Worm (Caenorhabditis elegans) whole organism, L4 larva: ENCODE results near the gene C17B7.4.

Source experiments
- D1046.2 ChIP-seq: fragments of 200-800 bp; sonication (Bioruptor generic); IDR thresholded peaks from 2 replicates; pipeline ENCODE4 v1.3.6; 2022; ENCODE audit warnings: missing genetic modification characterization, missing compliant biosample characterization
- F44E2.7 ChIP-seq: fragments of 200-800 bp; sonication (Bioruptor generic); IDR thresholded peaks from 2 replicates; pipeline ENCODE4 v2.1.2; 2022; ENCODE audit warnings: missing genetic modification characterization, missing compliant biosample characterization
- F49E8.2 ChIP-seq: sonication (generic microtip); optimal IDR thresholded peaks from 2 replicates; lab custom pipeline; 2016; ENCODE audit warnings: missing compliant biosample characterization, mild to moderate bottlenecking, missing genetic modification characterization, borderline replicate concordance
- T26A8.4 ChIP-seq: fragments of 200-800 bp; sonication (Bioruptor generic); IDR thresholded peaks from 2 replicates; pipeline ENCODE4 v1.3.6; 2022; ENCODE audit warnings: missing genetic modification characterization, missing compliant biosample characterization
- Y105C5A.15 ChIP-seq: fragments of 200-800 bp; sonication (Bioruptor generic); IDR thresholded peaks from 2 replicates; pipeline ENCODE4 v1.3.6; 2022; ENCODE audit warnings: missing genetic modification characterization, missing compliant biosample characterization
- aha-1 ChIP-seq: fragments of 150-350 bp; peaks from one replicate; lab custom pipeline; 2014; ENCODE audit warnings: missing biosample characterization, missing genetic modification characterization
- ama-1 ChIP-seq: fragments of 150-350 bp; optimal IDR thresholded peaks from 2 replicates; lab custom pipeline; 2014; ENCODE audit warnings: inconsistent platforms, mixed read lengths
- arid-1 ChIP-seq: fragments of 200-800 bp; sonication (Bioruptor generic); conservative IDR thresholded peaks from 2 replicates; pipeline ENCODE4 v1.3.6; 2022; ENCODE audit warnings: missing genetic modification reagents, missing genetic modification characterization, missing compliant biosample characterization
- attf-4 ChIP-seq: sonication (generic microtip); optimal IDR thresholded peaks from 3 replicates; lab custom pipeline; 2017; ENCODE audit warnings: missing biosample characterization, missing genetic modification characterization
- ceh-20 ChIP-seq: fragments of 200-800 bp; sonication (Bioruptor generic); IDR thresholded peaks from 2 replicates; pipeline ENCODE4 v1.3.6; 2022; ENCODE audit warnings: missing genetic modification reagents, missing genetic modification characterization, missing compliant biosample characterization
- ceh-44 ChIP-seq: fragments of 200-800 bp; sonication (Bioruptor generic); IDR thresholded peaks from 2 replicates; pipeline ENCODE4 v1.3.6; 2022; ENCODE audit warnings: missing genetic modification reagents, missing genetic modification characterization, missing compliant biosample characterization
- ceh-62 ChIP-seq: sonication (generic microtip); optimal IDR thresholded peaks from 2 replicates; lab custom pipeline; 2017; ENCODE audit warnings: missing biosample characterization, missing genetic modification characterization
- daf-16 ChIP-seq, 3 experiments: sonication (generic microtip); optimal IDR thresholded peaks; 2 replicates each; lab custom pipeline; 2016 to 2017; ENCODE audit warnings: missing genetic modification characterization in 3 of 3, missing genetic modification reagents in 3 of 3, mild to moderate bottlenecking in 2 of 3, missing compliant biosample characterization in 2 of 3, missing biosample characterization in 1 of 3, moderate library complexity in 1 of 3
- daf-8 ChIP-seq: fragments of 200-800 bp; sonication (Bioruptor generic); IDR thresholded peaks from 2 replicates; pipeline ENCODE4 v1.3.6; 2022; ENCODE audit warnings: missing genetic modification characterization, missing compliant biosample characterization
- dmd-6 ChIP-seq: fragments of 200-800 bp; sonication (Bioruptor generic); IDR thresholded peaks from 2 replicates; pipeline ENCODE4 v1.3.6; 2022; ENCODE audit warnings: missing genetic modification reagents, missing genetic modification characterization, missing compliant biosample characterization
- dmd-8 ChIP-seq: fragments of 200-800 bp; sonication (Bioruptor generic); IDR thresholded peaks from 2 replicates; pipeline ENCODE4 v1.3.6; 2022; ENCODE audit warnings: missing genetic modification characterization, missing compliant biosample characterization
- dmd-9 ChIP-seq: fragments of 200-800 bp; sonication (Bioruptor generic); IDR thresholded peaks from 2 replicates; pipeline ENCODE4 v1.3.6; 2022; ENCODE audit warnings: missing genetic modification reagents, missing genetic modification characterization, missing compliant biosample characterization
- dve-1 ChIP-seq: sonication (generic microtip); optimal IDR thresholded peaks from 2 replicates; lab custom pipeline; 2017; ENCODE audit warnings: antibody characterized with exemption, mild to moderate bottlenecking, missing genetic modification characterization, missing compliant biosample characterization; ENCODE audit not compliant: insufficient read depth
- egl-27 ChIP-seq: sonication (generic microtip); optimal IDR thresholded peaks from 3 replicates; lab custom pipeline; 2017; ENCODE audit warnings: missing biosample characterization, missing genetic modification reagents, missing genetic modification characterization
- fos-1 ChIP-seq: fragments of 150-350 bp; optimal IDR thresholded peaks from 2 replicates; lab custom pipeline; 2014; ENCODE audit warnings: missing biosample characterization, missing genetic modification characterization
- hlh-11 ChIP-seq: fragments of 200-800 bp; sonication (Bioruptor generic); optimal IDR thresholded peaks from 2 replicates; lab custom pipeline; 2018; ENCODE audit warnings: mild to moderate bottlenecking, missing genetic modification characterization, missing compliant biosample characterization
- lin-1 ChIP-seq: fragments of 200-800 bp; sonication (Bioruptor generic); IDR thresholded peaks from 2 replicates; pipeline ENCODE4 v1.3.6; 2022; ENCODE audit warnings: missing genetic modification reagents, missing genetic modification characterization, missing compliant biosample characterization
- lin-13 ChIP-seq: fragments of 150-350 bp; optimal IDR thresholded peaks from 2 replicates; lab custom pipeline; 2014; ENCODE audit warnings: missing biosample characterization, missing genetic modification reagents, missing genetic modification characterization
- lin-15B ChIP-seq: fragments of 150-350 bp; sonication (generic microtip); optimal IDR thresholded peaks from 3 replicates; lab custom pipeline; 2014; ENCODE audit warnings: missing biosample characterization, missing genetic modification characterization
- lin-29 ChIP-seq: fragments of 200-800 bp; sonication (Bioruptor generic); IDR thresholded peaks from 2 replicates; pipeline ENCODE4 v1.3.6; 2022; ENCODE audit warnings: missing genetic modification reagents, missing genetic modification characterization, missing compliant biosample characterization
- lin-39 ChIP-seq: fragments of 150-350 bp; optimal IDR thresholded peaks from 2 replicates; lab custom pipeline; 2014; ENCODE audit warnings: missing biosample characterization, missing genetic modification reagents, missing genetic modification characterization
- lir-3 ChIP-seq: sonication (generic microtip); optimal IDR thresholded peaks from 2 replicates; lab custom pipeline; 2016; ENCODE audit warnings: mild to moderate bottlenecking, missing genetic modification characterization, missing compliant biosample characterization
- madf-9 ChIP-seq: fragments of 200-800 bp; sonication (Bioruptor generic); conservative IDR thresholded peaks from 2 replicates; pipeline ENCODE4 v1.3.6; 2022; ENCODE audit warnings: missing genetic modification reagents, missing genetic modification characterization, missing compliant biosample characterization
- mdl-1 ChIP-seq, 2 experiments: fragments of 150-350 bp in 1 of 2; sonication (generic microtip) in 1 of 2; optimal IDR thresholded peaks; 2 replicates each; lab custom pipeline; 2014 to 2017; ENCODE audit warnings: missing biosample characterization in 2 of 2, missing genetic modification characterization in 2 of 2
- mdt-29 ChIP-seq: fragments of 200-800 bp; sonication (Bioruptor generic); IDR thresholded peaks from 2 replicates; pipeline ENCODE4 v1.3.6; 2022; ENCODE audit warnings: missing genetic modification reagents, missing genetic modification characterization, missing compliant biosample characterization
- mxl-2 ChIP-seq: fragments of 200-800 bp; sonication (Bioruptor generic); conservative IDR thresholded peaks from 2 replicates; pipeline ENCODE4 v1.3.6; 2022; ENCODE audit warnings: missing genetic modification reagents, missing genetic modification characterization, missing compliant biosample characterization
- nhr-111 ChIP-seq: fragments of 200-800 bp; sonication (Bioruptor generic); optimal IDR thresholded peaks from 2 replicates; lab custom pipeline; 2018; ENCODE audit warnings: mild to moderate bottlenecking, missing genetic modification characterization, missing compliant biosample characterization
- nhr-41 ChIP-seq: fragments of 200-800 bp; sonication (Bioruptor generic); IDR thresholded peaks from 2 replicates; pipeline ENCODE4 v1.3.6; 2022; ENCODE audit warnings: missing genetic modification reagents, missing genetic modification characterization, missing compliant biosample characterization
- nhr-42 ChIP-seq: fragments of 200-800 bp; sonication (Bioruptor generic); IDR thresholded peaks from 2 replicates; pipeline ENCODE4 v1.3.6; 2022; ENCODE audit warnings: missing genetic modification characterization, missing compliant biosample characterization
- nhr-6 ChIP-seq: fragments of 150-350 bp; optimal IDR thresholded peaks from 2 replicates; lab custom pipeline; 2014; ENCODE audit warnings: missing biosample characterization, missing genetic modification characterization
- nhr-76 ChIP-seq: fragments of 150-350 bp; optimal IDR thresholded peaks from 2 replicates; lab custom pipeline; 2014; ENCODE audit warnings: missing biosample characterization, missing genetic modification characterization
- pha-4 ChIP-seq, 2 experiments: fragments of 150-350 bp in 1 of 2; fragments of 200-800 bp in 1 of 2; sonication (Bioruptor generic) in 1 of 2; IDR thresholded peaks in 1 of 2; optimal IDR thresholded peaks in 1 of 2; 2 replicates each; pipeline versions ENCODE4 v1.3.6 to Lab custom; 2014 to 2022; ENCODE audit warnings: missing genetic modification characterization in 2 of 2, missing genetic modification reagents in 2 of 2, missing biosample characterization in 1 of 2, missing compliant biosample characterization in 1 of 2
- php-3 ChIP-seq: fragments of 200-800 bp; sonication (Bioruptor generic); IDR thresholded peaks from 2 replicates; pipeline ENCODE4 v1.3.6; 2022; ENCODE audit warnings: missing genetic modification reagents, missing genetic modification characterization, missing compliant biosample characterization
- rbr-2 ChIP-seq: sonication (generic microtip); optimal IDR thresholded peaks from 2 replicates; lab custom pipeline; 2016; ENCODE audit warnings: missing genotype, missing genetic modification characterization, missing compliant biosample characterization
- saeg-2 ChIP-seq: fragments of 200-800 bp; sonication (Bioruptor generic); IDR thresholded peaks from 2 replicates; pipeline ENCODE4 v1.3.6; 2022; ENCODE audit warnings: missing genetic modification reagents, missing genetic modification characterization, missing compliant biosample characterization
- sdz-12 ChIP-seq: fragments of 200-800 bp; sonication (Bioruptor generic); optimal IDR thresholded peaks from 2 replicates; lab custom pipeline; 2018; ENCODE audit warnings: mild to moderate bottlenecking, missing genetic modification characterization, missing compliant biosample characterization
- snpc-1.2 ChIP-seq: fragments of 200-800 bp; sonication (Bioruptor generic); IDR thresholded peaks from 2 replicates; pipeline ENCODE4 v1.3.6; 2022; ENCODE audit warnings: missing genetic modification reagents, missing genetic modification characterization, missing compliant biosample characterization
- snpc-4 ChIP-seq: fragments of 150-350 bp; optimal IDR thresholded peaks from 2 replicates; lab custom pipeline; 2014; ENCODE audit warnings: missing biosample characterization, missing genetic modification characterization
- tra-1 ChIP-seq: fragments of 200-800 bp; sonication (Bioruptor generic); IDR thresholded peaks from 2 replicates; pipeline ENCODE4 v1.3.6; 2022; ENCODE audit warnings: missing genetic modification reagents, missing genetic modification characterization, missing compliant biosample characterization
- unc-130 ChIP-seq: sonication (generic microtip); optimal IDR thresholded peaks from 2 replicates; lab custom pipeline; 2016; ENCODE audit warnings: missing genetic modification reagents, missing genetic modification characterization, missing compliant biosample characterization
- unc-39 ChIP-seq: sonication (generic microtip); optimal IDR thresholded peaks from 2 replicates; lab custom pipeline; 2017; ENCODE audit warnings: missing biosample characterization, missing genetic modification characterization
- zfp-3 ChIP-seq: fragments of 200-800 bp; sonication (Bioruptor generic); conservative IDR thresholded peaks from 2 replicates; pipeline ENCODE4 v1.3.6; 2022; ENCODE audit warnings: missing genetic modification reagents, missing genetic modification characterization, missing compliant biosample characterization
- zip-2 ChIP-seq: fragments of 150-350 bp; optimal IDR thresholded peaks from 2 replicates; lab custom pipeline; 2014; ENCODE audit warnings: missing biosample characterization, missing genetic modification characterization
- ztf-11 ChIP-seq: fragments of 150-350 bp; optimal IDR thresholded peaks from 2 replicates; lab custom pipeline; 2014; ENCODE audit warnings: missing biosample characterization, missing genetic modification characterization
- ztf-7 ChIP-seq: fragments of 150-350 bp; optimal IDR thresholded peaks from 2 replicates; lab custom pipeline; 2014; ENCODE audit warnings: missing biosample characterization, missing genetic modification characterization

Gene C17B7.4

ce11 chrV:3315308-3315707 lies 23.8 kb upstream of the C17B7.4 start, which contains the start of gene arrd-19 (continued):
- TF ChIP-seq attf-4 (tag; lab: Kevin White, UChicago) (no peak), php-3 (GFP tag; lab: Robert Waterston, UW) (no peak), daf-16 (GFP tag; optimal IDR thresholded peaks at IDR 0.05; lab: Kevin White, UChicago) (peak in 1 of 2 experiments; percentile 5), daf-16 (tag; optimal IDR thresholded peaks at IDR 0.05; lab: Kevin White, UChicago) (peak; percentile 62), mdt-29 (no peak), D1046.2 (GFP tag; lab: Robert Waterston, UW) (no peak), unc-130 (no peak), nhr-41 (GFP tag; lab: Robert Waterston, UW) (no peak), aha-1 (peak; percentile 99), F44E2.7 (GFP tag; lab: Robert Waterston, UW) (no peak), lin-1 (GFP tag; lab: Robert Waterston, UW) (peak; percentile 89), ama-1 (no peak), lin-13 (GFP tag; lab: Kevin White, UChicago) (no peak), nhr-6 (tag; lab: Kevin White, UChicago) (peak; percentile 57), nhr-42 (no peak; the same call in 1 of the 2 replicates), mdl-1 (tag; optimal IDR thresholded peaks at IDR 0.05; lab: Kevin White, UChicago) (peak in 1 of 2 experiments; percentile 85), ztf-7 (no peak), lin-15B (no peak), snpc-1.2 (GFP tag; lab: Robert Waterston, UW) (no peak), rbr-2 (tag; lab: Kevin White, UChicago) (peak; percentile 56), hlh-11 (tag; lab: Kevin White, UChicago) (peak; percentile 93), tra-1 (no peak), lir-3 (tag; lab: Kevin White, UChicago) (no peak), zfp-3 (GFP tag; lab: Robert Waterston, UW) (no peak), saeg-2 (peak; percentile 80; the same call in 1 of the 2 replicates), unc-39 (tag; lab: Kevin White, UChicago) (no peak), dmd-6 (GFP tag; lab: Robert Waterston, UW) (peak; percentile 92), egl-27 (tag; lab: Kevin White, UChicago) (no peak), dmd-9 (GFP tag; lab: Robert Waterston, UW) (no peak), ceh-44 (no peak), arid-1 (GFP tag; lab: Robert Waterston, UW) (peak; percentile 67; the same call in 1 of the 2 replicates), pha-4 (GFP tag; IDR thresholded peaks at IDR 0.05; lab: Robert Waterston, UW) (no peak), pha-4 (tag; optimal IDR thresholded peaks at IDR 0.05; lab: Kevin White, UChicago) (peak; percentile 54), sdz-12 (GFP tag; lab: Kevin White, UChicago) (no peak), ceh-20 (peak; percentile 61; the same call in 1 of the 2 replicates), zip-2 (tag; lab: Kevin White, UChicago) (peak; percentile 5), dve-1 (peak; percentile 89), madf-9 (no peak), ceh-62 (tag; lab: Kevin White, UChicago) (no peak), lin-39 (no peak)
- TF ChIP-seq, all 104 proteins: peak for 33

- TF ChIP-seq mxl-2 (GFP tag; lab: Robert Waterston, UW) (no peak), T26A8.4 (GFP tag; lab: Robert Waterston, UW) (no peak), arid-1 (GFP tag; lab: Robert Waterston, UW) (no peak), mdl-1 (tag; optimal IDR thresholded peaks at IDR 0.05; lab: Kevin White, UChicago) (no peak), snpc-4 (tag; lab: Kevin White, UChicago) (no peak), nhr-111 (GFP tag; lab: Kevin White, UChicago) (no peak), tra-1 (no peak), fos-1 (tag; lab: Kevin White, UChicago) (no peak), nhr-41 (GFP tag; lab: Robert Waterston, UW) (no peak), dmd-8 (GFP tag; lab: Robert Waterston, UW) (no peak), nhr-76 (no peak), daf-16 (GFP tag; optimal IDR thresholded peaks at IDR 0.05; lab: Kevin White, UChicago) (no peak), daf-16 (tag; optimal IDR thresholded peaks at IDR 0.05; lab: Kevin White, UChicago) (no peak), F44E2.7 (GFP tag; lab: Robert Waterston, UW) (no peak), daf-8 (GFP tag; lab: Robert Waterston, UW) (no peak), ztf-11 (tag; lab: Kevin White, UChicago) (no peak), Y105C5A.15 (GFP tag; lab: Robert Waterston, UW) (no peak), F49E8.2 (tag; lab: Kevin White, UChicago) (no peak), lin-29 (GFP tag; lab: Robert Waterston, UW) (no peak), attf-4 (tag; lab: Kevin White, UChicago) (no peak)
Measured at ce11 chrV:3316108-3316507, 23.0 kb upstream of the C17B7.4 start, which contains the start of gene F35F10.1. Gene F35F10.1, plus strand, starts transcription at chrV:3316307.
